Fruit fly (Drosophila melanogaster): Measurements from ENCODE around the gene Hpr1.

- no peak for TF ChIP-seq insv (optimal IDR thresholded peaks at IDR 0.05)
- no peak for TF ChIP-seq Myc (optimal IDR thresholded peaks at IDR 0.05)
Observed at dm6 chr3R:5853032-5853431, 31.8 kb upstream of the Hpr1 start, which contains the start of gene CG34287.
